Worm (Caenorhabditis elegans): ENCODE data around the gene atrn-1.

atrn-1 gene

ce11 chrX:14664028-14664427 is 47.4 kb upstream of the atrn-1 start, which contains the start of gene C26G2.2:
Gene C26G2.2 (plus strand): TSS chrX:14664328.
- TF ChIP-seq Y116A8C.19 (tag; optimal IDR thresholded peaks at IDR 0.05; ENCODE audit: borderline replicate concordance) (no peak), fkh-8 (tag; optimal IDR thresholded peaks at IDR 0.05) (peak; percentile 4)

DNA sequence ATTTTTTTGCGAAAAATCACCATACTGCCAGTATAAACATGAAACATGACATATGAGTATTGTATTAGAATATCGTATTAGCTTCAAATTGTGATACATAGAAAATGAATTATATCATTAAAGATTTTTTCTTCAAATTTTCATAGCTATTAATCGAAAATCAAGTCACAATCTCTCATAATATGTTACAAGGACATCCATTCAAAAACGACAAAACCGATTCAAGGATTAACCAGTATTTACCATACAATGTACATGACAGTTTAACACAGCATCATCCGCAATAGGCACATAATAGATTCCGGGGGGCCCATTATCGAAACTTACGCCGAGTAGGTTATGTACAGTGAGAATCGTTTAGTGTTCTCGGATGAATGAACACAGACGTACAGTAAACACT is 40.1 kb upstream of the atrn-1 start:
- TF ChIP-seq nhr-85 (tag) (peak; percentile 26), ceh-63 (GFP tag; optimal IDR thresholded peaks at IDR 0.05) (no peak), fkh-8 (tag; optimal IDR thresholded peaks at IDR 0.05) (no peak), efl-1 (optimal IDR thresholded peaks at IDR 0.05) (no peak), efl-1 (GFP tag; optimal IDR thresholded peaks at IDR 0.05 in 1 of 2) (peak in 1 of 2 experiments; percentile 81)

DNA sequence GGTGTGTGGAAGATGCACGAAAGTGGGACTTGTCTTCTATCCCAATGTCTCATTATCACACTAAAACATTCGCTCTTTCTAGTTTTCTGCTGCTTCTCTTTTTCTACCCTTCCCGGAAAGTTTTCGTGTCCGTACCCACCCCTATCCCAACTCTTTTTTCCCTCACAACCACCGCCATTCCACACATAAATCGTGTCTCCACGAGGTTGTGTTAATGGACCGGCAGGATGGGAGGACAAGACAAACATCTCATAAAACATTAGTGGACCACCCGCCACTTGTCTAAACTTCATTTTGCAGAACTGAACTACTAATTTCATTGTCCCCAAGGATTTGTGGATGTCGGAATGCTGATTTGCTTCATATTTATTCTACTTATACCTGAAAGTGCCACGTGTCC is 37.4 kb upstream of the atrn-1 start, which contains the start of gene slt-1:
Gene slt-1 (plus strand): TSS at position 301 of the 400 bp plus-strand sequence.
- TF ChIP-seq C04F5.9 (tag; optimal IDR thresholded peaks at IDR 0.05) (no peak), snpc-4 (tag; optimal IDR thresholded peaks at IDR 0.05) (no peak), aly-2 (tag; optimal IDR thresholded peaks at IDR 0.05) (no peak), snu-23 (GFP tag; optimal IDR thresholded peaks at IDR 0.05) (peak; percentile 1), rnt-1 (tag; optimal IDR thresholded peaks at IDR 0.05) (no peak), tbx-2 (tag; optimal IDR thresholded peaks at IDR 0.05) (no peak), ces-1 (GFP tag; optimal IDR thresholded peaks at IDR 0.05) (no peak), nhr-71 (tag; optimal IDR thresholded peaks at IDR 0.05) (peak; percentile 27), unc-130 (tag; optimal IDR thresholded peaks at IDR 0.05) (no peak)

DNA sequence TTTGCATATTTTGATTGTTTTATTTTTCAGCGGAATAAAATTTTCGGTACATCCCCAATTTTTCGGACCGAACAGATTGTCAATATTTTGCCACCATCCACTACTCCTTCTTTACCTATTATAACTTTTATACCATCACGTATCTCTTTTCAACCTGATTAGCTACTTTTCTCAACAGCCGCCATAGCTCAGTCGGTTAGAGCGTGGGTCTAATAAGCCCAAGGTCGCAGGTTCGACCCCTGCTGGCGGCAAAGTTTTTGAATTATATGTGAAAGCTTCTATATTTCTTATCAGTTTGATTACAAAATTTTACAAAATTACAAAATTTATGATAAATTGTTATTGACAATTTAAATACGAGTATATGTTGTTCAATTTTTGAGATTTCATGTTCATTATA is 32.4 kb upstream of the atrn-1 start:
- TF ChIP-seq fkh-10 (GFP tag; optimal IDR thresholded peaks at IDR 0.05) (no peak), tbx-2 (tag; optimal IDR thresholded peaks at IDR 0.05) (no peak), fkh-4 (tag; optimal IDR thresholded peaks at IDR 0.05; ENCODE audit: borderline replicate concordance) (no peak), nhr-76 (tag; optimal IDR thresholded peaks at IDR 0.05) (no peak), C04F5.9 (tag; optimal IDR thresholded peaks at IDR 0.05) (no peak), Y116A8C.19 (tag; optimal IDR thresholded peaks at IDR 0.05; ENCODE audit: borderline replicate concordance) (no peak), hpl-2 (GFP tag; optimal IDR thresholded peaks at IDR 0.05) (no peak), unc-86 (tag; optimal IDR thresholded peaks at IDR 0.05) (no peak), lin-13 (GFP tag; optimal IDR thresholded peaks at IDR 0.05) (no peak), fkh-8 (tag; optimal IDR thresholded peaks at IDR 0.05) (no peak), jun-1 (tag; optimal IDR thresholded peaks at IDR 0.05) (no peak), skn-1 (tag; optimal IDR thresholded peaks at IDR 0.05) (no peak)

DNA sequence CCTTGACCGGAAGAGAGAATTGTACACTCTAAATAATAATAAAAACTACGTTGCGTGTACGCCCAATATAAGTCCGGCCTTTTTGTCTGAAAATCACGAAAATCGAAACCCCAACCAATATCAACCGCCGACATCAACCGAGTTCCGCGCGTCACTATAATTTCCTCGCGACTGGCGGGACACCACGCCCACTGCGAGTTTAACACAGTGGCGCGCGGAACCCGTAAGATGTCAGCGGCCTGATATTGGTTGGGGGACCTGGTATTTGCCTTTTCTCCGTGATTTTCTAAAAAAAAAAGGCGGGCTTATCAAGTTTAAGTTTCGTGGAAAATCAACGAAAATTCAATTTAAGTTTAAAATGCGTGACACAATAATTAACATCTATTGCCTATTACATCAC is 30.9 kb upstream of the atrn-1 start:
- TF ChIP-seq rnt-1 (tag; optimal IDR thresholded peaks at IDR 0.05) (peak; percentile 10), skn-1 (tag; optimal IDR thresholded peaks at IDR 0.05) (no peak), snpc-4 (tag; optimal IDR thresholded peaks at IDR 0.05) (peak; percentile 84), efl-1 (optimal IDR thresholded peaks at IDR 0.05) (no peak), efl-1 (GFP tag; optimal IDR thresholded peaks at IDR 0.05 in 1 of 2) (peak in 1 of 2 experiments; percentile 6), nhr-77 (tag; optimal IDR thresholded peaks at IDR 0.05) (no peak)

DNA sequence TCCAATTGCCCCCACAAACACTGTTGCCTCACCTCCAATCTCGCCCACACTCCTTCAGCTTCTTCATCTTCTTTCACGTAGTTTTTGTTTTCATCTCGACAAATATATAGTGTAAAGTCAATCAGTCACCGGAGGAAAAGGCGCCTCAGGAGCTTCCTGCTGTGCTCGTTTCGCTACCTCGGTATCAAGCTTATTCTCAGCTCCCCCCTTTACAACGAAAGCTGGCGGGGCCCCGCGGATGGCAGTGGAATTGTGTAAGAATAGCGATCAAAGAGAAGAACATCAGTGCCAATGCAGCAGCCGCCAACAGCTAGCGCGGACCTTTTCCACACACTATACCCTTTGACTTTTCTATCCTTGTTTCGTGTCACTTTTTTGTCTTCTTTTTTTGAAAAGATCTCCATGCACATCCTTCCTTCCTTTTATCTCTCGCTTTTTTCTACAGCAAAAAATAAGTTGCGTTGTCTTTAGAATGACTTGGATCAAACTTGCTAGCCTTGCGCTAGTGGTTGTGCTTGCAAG is 26.9 kb upstream of the atrn-1 start, which contains the start of gene csq-1:
Gene csq-1 (plus strand): TSS at position 472 of the 522 bp plus-strand sequence.
- no peak for TF ChIP-seq Y116A8C.19 (tag; optimal IDR thresholded peaks at IDR 0.05; ENCODE audit: borderline replicate concordance)
- peak; percentile 22 for TF ChIP-seq snu-23 (GFP tag; optimal IDR thresholded peaks at IDR 0.05)
- TF ChIP-seq ama-1 (optimal IDR thresholded peaks at IDR 0.05), result no peak
- no peak for TF ChIP-seq blmp-1 (tag; optimal IDR thresholded peaks at IDR 0.05)
- TF ChIP-seq mab-9 (GFP tag; IDR thresholded peaks at IDR 0.05), result no peak
- TF ChIP-seq tbx-2 (tag; optimal IDR thresholded peaks at IDR 0.05), result no peak
- no peak for TF ChIP-seq ets-5 (GFP tag; IDR thresholded peaks at IDR 0.05)
- TF ChIP-seq fkh-10 (GFP tag; optimal IDR thresholded peaks at IDR 0.05), result peak; percentile 31
- peak; percentile 82 for TF ChIP-seq lin-14 (GFP tag; optimal IDR thresholded peaks at IDR 0.05)
- no peak for TF ChIP-seq nhr-84 (tag; optimal IDR thresholded peaks at IDR 0.05)
- no peak for TF ChIP-seq irx-1 (tag; optimal IDR thresholded peaks at IDR 0.05)
- peak; percentile 89 for TF ChIP-seq pag-3 (tag; optimal IDR thresholded peaks at IDR 0.05; ENCODE audit: borderline replicate concordance, insufficient read depth)
- no peak for TF ChIP-seq hpl-2 (GFP tag; optimal IDR thresholded peaks at IDR 0.05)
- no peak for TF ChIP-seq tlp-1 (tag; optimal IDR thresholded peaks at IDR 0.05)
- TF ChIP-seq nhr-19 (GFP tag; conservative IDR thresholded peaks at IDR 0.05), result peak; percentile 30
- no peak for TF ChIP-seq ceh-8 (GFP tag; optimal IDR thresholded peaks at IDR 0.05)
- no peak for TF ChIP-seq C04F5.9 (tag; optimal IDR thresholded peaks at IDR 0.05)
- TF ChIP-seq efl-1 (optimal IDR thresholded peaks at IDR 0.05), result no peak
- peak in 1 of 2 experiments; percentile 86 for TF ChIP-seq efl-1 (GFP tag; optimal IDR thresholded peaks at IDR 0.05 in 1 of 2)
- TF ChIP-seq nhr-71 (tag; optimal IDR thresholded peaks at IDR 0.05), result peak; percentile 45
- no peak for TF ChIP-seq snpc-4 (tag; optimal IDR thresholded peaks at IDR 0.05)
- TF ChIP-seq pax-3 (tag; optimal IDR thresholded peaks at IDR 0.05), result no peak
- no peak for TF ChIP-seq nhr-90 (tag; optimal IDR thresholded peaks at IDR 0.05; ENCODE audit: poor library complexity)
- no peak for TF ChIP-seq pqm-1 (tag; optimal IDR thresholded peaks at IDR 0.05)
- no peak for TF ChIP-seq elt-3 (tag; optimal IDR thresholded peaks at IDR 0.05)
- TF ChIP-seq rnt-1 (tag; optimal IDR thresholded peaks at IDR 0.05), result peak; percentile 59
- TF ChIP-seq F16B12.6 (tag; optimal IDR thresholded peaks at IDR 0.05), result no peak

All from whole organism, L1 larva.